Worm (Caenorhabditis elegans) whole organism, early embryonic: ENCODE data around the gene nlt-1.
"Not testable (repeated sequence)": the region's sequence is repeated elsewhere in the genome, so short reads cannot be mapped to it uniquely, and the experiment has no call there.

Experiments used
- B0310.2 ChIP-seq: sonication (generic microtip); optimal IDR thresholded peaks from 2 replicates; lab custom pipeline; 2016; ENCODE audit warnings: mild to moderate bottlenecking, missing genetic modification characterization, missing compliant biosample characterization
- F13C5.2 ChIP-seq: sonication (generic microtip); optimal IDR thresholded peaks from 2 replicates; lab custom pipeline; 2017; ENCODE audit warnings: mild to moderate bottlenecking, missing genetic modification characterization, inconsistent platforms, missing compliant biosample characterization
- aly-1 ChIP-seq: sonication (generic microtip); optimal IDR thresholded peaks from 2 replicates; lab custom pipeline; 2016; ENCODE audit warnings: missing genetic modification characterization, missing compliant biosample characterization
- ama-1 ChIP-seq: fragments of 150-350 bp; optimal IDR thresholded peaks from 2 replicates; lab custom pipeline; 2014
- ceh-13 ChIP-seq: fragments of 200-800 bp; sonication (Bioruptor generic); optimal IDR thresholded peaks from 2 replicates; lab custom pipeline; 2018; ENCODE audit warnings: mild to moderate bottlenecking, missing genetic modification characterization, missing compliant biosample characterization
- ceh-36 ChIP-seq: sonication (generic microtip); optimal IDR thresholded peaks from 2 replicates; lab custom pipeline; 2016; ENCODE audit warnings: missing genetic modification characterization, inconsistent platforms, missing compliant biosample characterization
- ets-7 ChIP-seq: sonication (generic microtip); optimal IDR thresholded peaks from 2 replicates; lab custom pipeline; 2016; ENCODE audit warnings: missing genotype, missing genetic modification characterization, missing compliant biosample characterization
- flt-1 ChIP-seq: fragments of 200-800 bp; sonication (Bioruptor generic); IDR thresholded peaks from 2 replicates; pipeline ENCODE4 v1.3.6; 2022; ENCODE audit warnings: missing genetic modification characterization, missing compliant biosample characterization
- hmbx-1 ChIP-seq: sonication (generic microtip); optimal IDR thresholded peaks from 2 replicates; lab custom pipeline; 2016; ENCODE audit warnings: mild to moderate bottlenecking, missing genetic modification characterization, missing compliant biosample characterization
- hmg-4 ChIP-seq: fragments of 200-800 bp; sonication (Bioruptor generic); optimal IDR thresholded peaks from 2 replicates; lab custom pipeline; 2018; ENCODE audit warnings: mild to moderate bottlenecking, missing genetic modification characterization, missing compliant biosample characterization
- hnd-1 ChIP-seq: sonication (generic microtip); optimal IDR thresholded peaks from 2 replicates; lab custom pipeline; 2016; ENCODE audit warnings: missing genetic modification characterization, missing compliant biosample characterization
- pes-1 ChIP-seq: fragments of 200-800 bp; sonication (Bioruptor generic); IDR thresholded peaks from 2 replicates; pipeline ENCODE4 v1.3.6; 2022; ENCODE audit warnings: missing genetic modification reagents, missing genetic modification characterization, missing compliant biosample characterization
- scrt-1 ChIP-seq: fragments of 200-800 bp; sonication (Bioruptor generic); IDR thresholded peaks from 2 replicates; pipeline ENCODE4 v1.3.6; 2022; ENCODE audit warnings: missing genetic modification characterization, missing compliant biosample characterization
- sea-1 ChIP-seq: fragments of 200-800 bp; sonication (Bioruptor generic); conservative IDR thresholded peaks from 2 replicates; pipeline ENCODE4 v1.3.6; 2022; ENCODE audit warnings: missing genetic modification characterization, missing compliant biosample characterization
- tbx-11 ChIP-seq: fragments of 200-800 bp; sonication (Bioruptor generic); IDR thresholded peaks from 2 replicates; pipeline ENCODE4 v1.3.6; 2022; ENCODE audit warnings: missing genetic modification characterization, missing compliant biosample characterization
- tbx-37 ChIP-seq: fragments of 200-800 bp; sonication (Bioruptor generic); conservative IDR thresholded peaks from 2 replicates; pipeline ENCODE4 v1.3.6; 2022; ENCODE audit warnings: missing genetic modification reagents, missing genetic modification characterization, missing compliant biosample characterization
- tra-4 ChIP-seq: sonication (generic microtip); optimal IDR thresholded peaks from 2 replicates; lab custom pipeline; 2017; ENCODE audit warnings: missing genetic modification characterization, missing compliant biosample characterization

Gene nlt-1

DNA sequence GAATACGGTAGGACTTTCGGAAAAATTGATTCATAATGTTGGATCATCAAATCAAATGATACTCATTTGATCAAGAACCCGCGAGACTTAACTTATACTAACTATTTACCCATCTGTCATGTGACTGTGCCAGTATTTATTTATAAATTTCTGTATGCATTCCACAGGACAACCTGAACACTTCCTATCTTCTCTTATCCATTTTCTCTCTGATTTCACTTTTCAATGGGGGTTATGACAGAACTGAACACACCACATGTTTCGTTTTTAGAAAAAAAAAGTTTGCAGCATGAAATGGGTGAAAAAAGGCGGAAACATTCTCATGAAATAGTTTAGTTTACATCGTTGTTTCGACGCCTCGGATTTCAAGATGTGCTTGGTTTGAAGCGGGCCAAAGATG lies 16.6 kb upstream of the nlt-1 start:
- TF ChIP-seq tbx-11 (GFP tag; lab: Robert Waterston, UW), result no peak
- no peak for TF ChIP-seq scrt-1 (GFP tag; lab: Robert Waterston, UW)
- TF ChIP-seq tbx-37, result no peak
- no peak for TF ChIP-seq hmg-4 (GFP tag; lab: Kevin White, UChicago)
- no peak for TF ChIP-seq flt-1 (GFP tag; lab: Robert Waterston, UW)
- TF ChIP-seq hnd-1 (tag; lab: Kevin White, UChicago), result no peak
- TF ChIP-seq sea-1, result no peak
- TF ChIP-seq ceh-13, result no peak
- no peak for TF ChIP-seq aly-1 (tag; lab: Kevin White, UChicago)
- no peak for TF ChIP-seq pes-1 (GFP tag; lab: Robert Waterston, UW)
- no peak for TF ChIP-seq ceh-36 (tag; lab: Kevin White, UChicago)
- no peak for TF ChIP-seq tra-4 (tag; lab: Kevin White, UChicago)
- TF ChIP-seq hmbx-1, result no peak
- TF ChIP-seq F13C5.2 (tag; lab: Kevin White, UChicago), result no peak

DNA sequence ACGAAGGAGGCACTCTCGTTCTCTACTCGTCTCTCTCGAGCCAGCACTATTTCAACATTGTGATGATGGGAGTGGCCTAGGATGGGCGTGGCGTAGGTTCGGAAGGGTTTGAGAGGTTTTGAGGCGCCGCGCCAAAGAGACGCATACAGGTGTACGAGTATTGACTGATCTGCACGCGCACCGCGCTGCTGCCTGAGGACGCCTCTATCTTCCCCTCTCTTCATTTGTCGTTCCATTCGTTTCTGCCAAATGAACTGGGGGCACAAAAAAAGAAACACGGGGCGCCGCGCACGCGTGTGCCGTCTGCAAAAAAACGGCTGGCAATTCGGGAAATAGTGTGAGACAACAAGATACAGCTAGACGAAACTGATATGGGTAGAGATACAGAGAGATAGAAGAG lies 15.1 kb upstream of the nlt-1 start, which contains the start of gene lec-2:
TSS of gene lec-2 (minus strand) at position 171 of the 400 bp plus-strand sequence.
- TF ChIP-seq ets-7 (tag; lab: Kevin White, UChicago) (no peak), aly-1 (tag; lab: Kevin White, UChicago) (peak; percentile 0)

DNA sequence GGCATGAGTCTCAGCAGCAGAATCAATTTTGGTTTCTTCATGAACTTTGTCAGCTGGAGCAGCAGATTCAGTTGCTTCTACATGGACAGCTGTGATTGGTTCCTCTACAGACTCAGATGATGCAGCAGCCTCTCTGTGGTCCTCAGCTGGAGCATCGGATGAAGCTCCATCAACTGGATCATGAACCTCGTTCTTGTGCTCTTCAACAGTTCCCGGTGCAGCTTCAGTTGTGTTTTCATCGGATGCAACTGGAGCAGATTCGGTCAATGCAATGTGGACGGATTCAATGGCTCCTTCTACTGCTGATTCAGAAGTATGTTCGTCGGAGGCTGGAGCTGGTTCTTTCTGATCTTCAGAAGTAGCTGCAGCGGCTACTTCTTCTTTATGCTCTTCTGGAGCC lies 13.4 kb upstream of the nlt-1 start:
- TF ChIP-seq aly-1 (tag; lab: Kevin White, UChicago) (no peak), F13C5.2 (tag; lab: Kevin White, UChicago) (no peak), scrt-1 (GFP tag; lab: Robert Waterston, UW) (no peak), flt-1 (GFP tag; lab: Robert Waterston, UW) (no peak), pes-1 (GFP tag; lab: Robert Waterston, UW) (no peak), tbx-11 (GFP tag; lab: Robert Waterston, UW) (no peak)

DNA sequence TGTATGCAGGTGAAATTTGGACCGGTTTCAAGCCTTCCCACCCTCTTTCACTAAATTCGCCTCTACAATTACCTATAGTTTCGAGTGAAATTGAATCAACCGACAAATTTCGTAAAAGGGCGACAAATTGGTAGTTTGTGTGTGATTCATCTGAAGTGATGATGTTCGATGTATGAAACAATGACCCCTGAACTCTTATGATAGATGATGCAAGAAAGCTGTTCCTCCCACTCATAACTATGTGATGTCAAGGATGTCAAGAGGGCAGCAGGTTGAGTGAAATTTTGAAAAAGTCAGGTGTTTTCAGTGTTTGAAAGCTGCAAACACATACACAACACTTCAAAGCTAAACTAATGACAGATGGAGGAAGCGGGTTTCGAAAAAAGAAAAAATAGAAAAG lies 11.5 kb upstream of the nlt-1 start:
- TF ChIP-seq hmg-4 (GFP tag; lab: Kevin White, UChicago) (no peak), hmbx-1 (no peak), F13C5.2 (tag; lab: Kevin White, UChicago) (no peak), flt-1 (GFP tag; lab: Robert Waterston, UW) (no peak)

DNA sequence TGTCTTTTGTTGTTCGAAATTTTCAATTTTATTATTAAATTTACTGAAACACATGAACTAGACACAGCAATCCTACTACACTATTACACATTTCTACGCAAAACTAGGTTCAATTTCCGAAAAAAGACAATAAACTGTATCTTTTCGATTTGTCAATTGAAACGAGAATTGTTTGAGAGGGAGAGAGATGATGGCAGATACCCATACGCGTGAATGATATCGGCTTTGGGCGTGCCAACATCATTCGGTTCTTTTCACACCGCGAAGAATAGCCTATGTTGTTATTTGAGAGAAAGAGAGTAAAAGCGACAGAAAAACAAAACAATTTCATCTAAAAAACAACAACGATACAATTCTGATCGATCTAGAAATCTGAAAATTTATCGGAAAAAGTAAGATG lies 10.8 kb upstream of the nlt-1 start:
- no peak for TF ChIP-seq ama-1
- TF ChIP-seq hmg-4 (GFP tag; lab: Kevin White, UChicago), result no peak
- TF ChIP-seq pes-1 (GFP tag; lab: Robert Waterston, UW), result no peak
- no peak for TF ChIP-seq sea-1
- no peak for TF ChIP-seq ceh-36 (tag; lab: Kevin White, UChicago)
- TF ChIP-seq aly-1 (tag; lab: Kevin White, UChicago), result no peak
- TF ChIP-seq ets-7 (tag; lab: Kevin White, UChicago), result no peak
- TF ChIP-seq scrt-1 (GFP tag; lab: Robert Waterston, UW), result no peak
- TF ChIP-seq B0310.2 (tag; lab: Kevin White, UChicago), result no peak
- TF ChIP-seq tra-4 (tag; lab: Kevin White, UChicago), result no peak
- no peak for TF ChIP-seq tbx-37

DNA sequence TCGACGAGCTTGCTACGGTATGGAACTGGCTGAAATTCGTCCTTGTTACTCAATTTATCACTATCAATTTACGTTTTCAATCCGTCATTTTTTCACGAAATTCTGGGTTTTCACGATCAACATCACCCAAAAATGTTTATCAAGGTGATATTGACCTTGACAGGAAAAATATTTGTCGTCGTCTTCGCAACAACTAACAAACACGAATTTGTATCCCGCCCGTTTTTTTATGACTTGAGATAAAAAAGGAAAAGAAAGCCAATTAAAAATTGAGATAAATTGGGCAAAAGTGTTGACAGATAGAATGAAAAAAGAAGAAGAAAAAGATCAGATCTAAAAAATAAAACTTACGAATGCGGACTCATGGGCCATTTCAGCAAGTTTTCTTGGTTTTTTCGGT lies 10.0 kb upstream of the nlt-1 start:
- TF ChIP-seq hnd-1 (tag; lab: Kevin White, UChicago) (no peak), scrt-1 (GFP tag; lab: Robert Waterston, UW) (no peak), flt-1 (GFP tag; lab: Robert Waterston, UW) (no peak), tra-4 (tag; lab: Kevin White, UChicago) (no peak), sea-1 (no peak), aly-1 (tag; lab: Kevin White, UChicago) (no peak), hmg-4 (GFP tag; lab: Kevin White, UChicago) (no peak)

DNA sequence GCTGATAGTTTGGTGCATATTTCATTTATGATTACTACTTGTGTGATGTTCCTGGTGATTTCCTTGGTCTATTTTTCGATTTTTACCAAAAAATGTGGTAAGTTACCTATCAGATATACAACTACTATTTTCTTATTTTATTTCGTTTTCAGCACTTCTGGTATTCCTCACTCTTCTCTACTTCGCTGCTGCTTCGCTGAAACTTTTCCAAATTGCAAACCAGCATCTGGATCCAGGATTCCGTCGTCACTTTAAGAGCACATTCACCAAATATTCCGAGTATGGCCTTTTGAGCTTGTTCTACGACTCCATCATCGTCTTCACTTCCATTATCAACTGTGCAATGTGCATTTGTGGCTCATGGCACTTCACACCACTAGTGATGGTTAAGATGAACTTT lies 7.6 kb upstream of the nlt-1 start:
- no peak for TF ChIP-seq tbx-37
- no peak for TF ChIP-seq scrt-1 (GFP tag; lab: Robert Waterston, UW)
- TF ChIP-seq ets-7 (tag; lab: Kevin White, UChicago), result no peak
- TF ChIP-seq tbx-11 (GFP tag; lab: Robert Waterston, UW), result no peak
- no peak for TF ChIP-seq sea-1
- TF ChIP-seq B0310.2 (tag; lab: Kevin White, UChicago), result no peak

DNA sequence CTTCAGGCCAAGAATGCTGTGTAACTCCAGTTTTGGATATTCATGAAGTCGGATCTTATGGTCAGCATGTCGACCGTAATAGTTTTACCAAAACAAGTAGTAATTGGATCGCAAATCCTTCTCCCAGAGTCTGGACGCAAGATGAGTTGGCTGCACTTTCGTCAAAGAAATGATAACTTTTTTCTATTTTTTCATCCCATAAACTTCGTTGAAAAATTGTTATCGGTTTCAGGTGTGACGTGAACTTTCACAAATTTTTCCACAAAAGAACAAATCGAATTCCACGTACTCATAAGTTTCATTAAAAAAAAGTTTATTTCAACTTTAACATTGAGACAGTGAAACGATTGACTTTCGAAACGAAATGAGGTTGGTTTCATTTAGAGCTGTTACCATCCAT lies 7.0 kb upstream of the nlt-1 start, which contains the start of gene ZK892.5:
TSS of gene ZK892.5 (plus strand) at position 301 of the 400 bp plus-strand sequence.
- TF ChIP-seq sea-1, result no peak
- no peak for TF ChIP-seq tbx-37
- no peak for TF ChIP-seq F13C5.2 (tag; lab: Kevin White, UChicago)
- no peak for TF ChIP-seq ama-1
- no peak for TF ChIP-seq hnd-1 (tag; lab: Kevin White, UChicago)
- TF ChIP-seq pes-1 (GFP tag; lab: Robert Waterston, UW), result no peak
- no peak for TF ChIP-seq aly-1 (tag; lab: Kevin White, UChicago)
- TF ChIP-seq ceh-13, result no peak

DNA sequence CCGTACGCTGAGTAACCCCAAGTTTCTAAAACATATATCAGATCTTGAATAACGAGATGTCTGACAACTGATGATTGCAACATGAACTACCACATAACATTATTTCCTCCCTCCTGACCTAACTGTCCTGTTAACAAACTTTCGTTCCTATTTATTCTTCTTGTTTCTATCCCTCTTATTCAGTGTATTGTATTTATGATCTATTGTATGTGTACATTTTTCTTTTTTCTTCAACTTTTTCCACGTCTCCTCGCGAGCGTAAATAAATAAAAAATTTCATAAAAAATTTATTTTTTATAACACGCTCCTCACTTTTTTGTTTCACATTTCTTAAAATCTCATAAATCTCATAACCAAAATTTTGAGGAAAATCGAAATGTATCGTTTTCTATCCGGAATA lies 5.3 kb upstream of the nlt-1 start, which contains the start of gene ZK892.4:
TSS of gene ZK892.4 (plus strand) at position 301 of the 400 bp plus-strand sequence.
- not testable (repeated sequence) for TF ChIP-seq hmbx-1; pes-1 (GFP tag; lab: Robert Waterston, UW); B0310.2 (tag; lab: Kevin White, UChicago)
